Fruit fly (Drosophila melanogaster) whole organism, embryonic: Measurements from ENCODE around the gene ebd2.
A peak's percentile ranks its signal among the peaks of the same experiment; 100 is the strongest.

Experiments used
- Abd-B ChIP-seq: fragments of 200-800 bp; sonication (Bioruptor generic); optimal IDR thresholded peaks from 2 replicates; lab custom pipeline; 2018; ENCODE audit warnings: missing biosample characterization, mild to moderate bottlenecking, missing genetic modification characterization, moderate library complexity
- C15 ChIP-seq: fragments of 200-800 bp; sonication (Bioruptor generic); IDR thresholded peaks from 3 replicates; pipeline ENCODE4 v1.3.6; 2022; ENCODE audit warnings: missing biosample characterization, missing genetic modification characterization
- CG1024 ChIP-seq: fragments of 200-800 bp; sonication (Bioruptor generic); IDR thresholded peaks from 2 replicates; pipeline ENCODE4 v1.3.6; 2022; ENCODE audit warnings: missing biosample characterization, missing genetic modification characterization
- CG10267 ChIP-seq: fragments of 200-800 bp; sonication (Bioruptor generic); optimal IDR thresholded peaks from 2 replicates; lab custom pipeline; 2018; ENCODE audit warnings: missing biosample characterization, mild to moderate bottlenecking, missing genetic modification characterization, moderate library complexity
- CG11504 ChIP-seq: fragments of 200-800 bp; sonication (Bioruptor generic); optimal IDR thresholded peaks from 3 replicates; lab custom pipeline; 2019; ENCODE audit warnings: missing biosample characterization, mild to moderate bottlenecking, missing genetic modification characterization, moderate library complexity
- CG12071 ChIP-seq: fragments of 200-800 bp; sonication (Bioruptor generic); optimal IDR thresholded peaks from 3 replicates; lab custom pipeline; 2018; ENCODE audit warnings: missing biosample characterization, mild to moderate bottlenecking, missing genetic modification characterization
- CG12769 ChIP-seq: fragments of 200-800 bp; sonication (Bioruptor generic); optimal IDR thresholded peaks from 2 replicates; lab custom pipeline; 2019; ENCODE audit warnings: missing biosample characterization, mild to moderate bottlenecking, missing genetic modification characterization, moderate library complexity
- CG14667 ChIP-seq: fragments of 200-800 bp; sonication (Bioruptor generic); IDR thresholded peaks from 2 replicates; pipeline ENCODE4 v1.3.6; 2022; ENCODE audit warnings: missing biosample characterization, missing genetic modification characterization
- CG14965 ChIP-seq: fragments of 200-800 bp; sonication (Bioruptor generic); optimal IDR thresholded peaks from 2 replicates; lab custom pipeline; 2016; ENCODE audit warnings: missing biosample characterization, missing genetic modification characterization, borderline replicate concordance
- CG1602 ChIP-seq: fragments of 200-800 bp; sonication (Bioruptor generic); optimal IDR thresholded peaks from 3 replicates; lab custom pipeline; 2016; ENCODE audit warnings: missing biosample characterization, missing genetic modification characterization
- CG16863 ChIP-seq: fragments of 200-800 bp; sonication (Bioruptor generic); optimal IDR thresholded peaks from 3 replicates; lab custom pipeline; 2016; ENCODE audit warnings: missing biosample characterization, missing genetic modification characterization
- CG17361 ChIP-seq: fragments of 200-800 bp; sonication (Bioruptor generic); IDR thresholded peaks from 3 replicates; pipeline ENCODE4 v1.3.6; 2022; ENCODE audit warnings: missing biosample characterization, missing genetic modification characterization
- CG17612 ChIP-seq: fragments of 200-800 bp; sonication (Bioruptor generic); IDR thresholded peaks from 2 replicates; pipeline ENCODE4 v1.3.6; 2022; ENCODE audit warnings: missing biosample characterization, missing genetic modification characterization
- CG2712 ChIP-seq: fragments of 200-800 bp; optimal IDR thresholded peaks from 3 replicates; lab custom pipeline; 2019; ENCODE audit warnings: missing biosample characterization, mild to moderate bottlenecking, missing genetic modification characterization, moderate library complexity
- CG30020 ChIP-seq: fragments of 200-800 bp; optimal IDR thresholded peaks from 2 replicates; lab custom pipeline; 2019; ENCODE audit warnings: missing biosample characterization, mild to moderate bottlenecking, missing genetic modification characterization, moderate library complexity
- CG30431 ChIP-seq: fragments of 200-800 bp; sonication (Bioruptor generic); optimal IDR thresholded peaks from 2 replicates; lab custom pipeline; 2017; ENCODE audit warnings: missing biosample characterization, missing genetic modification characterization
- CG3407 ChIP-seq: fragments of 200-800 bp; sonication (Bioruptor generic); optimal IDR thresholded peaks from 2 replicates; lab custom pipeline; 2018; ENCODE audit warnings: missing biosample characterization, mild to moderate bottlenecking, missing genetic modification characterization
- CG3726 ChIP-seq: fragments of 200-800 bp; sonication (Bioruptor generic); IDR thresholded peaks from 3 replicates; pipeline ENCODE4, ENCODE4 v1.3.6; 2022; ENCODE audit warnings: missing biosample characterization, missing genetic modification characterization
- CG3838 ChIP-seq: fragments of 200-800 bp; sonication (Bioruptor generic); optimal IDR thresholded peaks from 3 replicates; lab custom pipeline; 2016; ENCODE audit warnings: missing biosample characterization, missing genetic modification characterization
- CG4424 ChIP-seq: fragments of 200-800 bp; sonication (Bioruptor generic); optimal IDR thresholded peaks from 3 replicates; lab custom pipeline; 2016; ENCODE audit warnings: missing biosample characterization, missing genetic modification characterization
- CG8944 ChIP-seq: fragments of 200-800 bp; sonication (Bioruptor generic); optimal IDR thresholded peaks from 3 replicates; lab custom pipeline; 2016; ENCODE audit warnings: missing biosample characterization, missing genetic modification characterization
- CG9817 ChIP-seq: fragments of 200-800 bp; sonication (Bioruptor generic); optimal IDR thresholded peaks from 2 replicates; lab custom pipeline; 2018; ENCODE audit warnings: missing biosample characterization, mild to moderate bottlenecking, missing genetic modification characterization, moderate library complexity
- CTCF ChIP-seq: fragments of 200-800 bp; sonication (Bioruptor generic); optimal IDR thresholded peaks from 2 replicates; lab custom pipeline; 2017; ENCODE audit warnings: missing biosample characterization, mild to moderate bottlenecking, missing genetic modification characterization, moderate library complexity
- Camta ChIP-seq: fragments of 200-800 bp; sonication (Bioruptor generic); optimal IDR thresholded peaks from 2 replicates; lab custom pipeline; 2016; ENCODE audit warnings: missing biosample characterization, missing genetic modification characterization
- D19B ChIP-seq: fragments of 200-800 bp; sonication (Bioruptor generic); optimal IDR thresholded peaks from 2 replicates; lab custom pipeline; 2017; ENCODE audit warnings: missing biosample characterization, mild to moderate bottlenecking, missing genetic modification characterization
- Deaf1 ChIP-seq: fragments of 200-800 bp; optimal IDR thresholded peaks from 3 replicates; lab custom pipeline; 2019; ENCODE audit warnings: missing biosample characterization, mild to moderate bottlenecking, missing genetic modification characterization, moderate library complexity
- Drgx ChIP-seq: fragments of 200-800 bp; sonication (Bioruptor generic); IDR thresholded peaks from 2 replicates; pipeline ENCODE4 v1.3.6; 2022; ENCODE audit warnings: missing biosample characterization, missing genetic modification characterization
- Elba2 ChIP-seq: fragments of 200-800 bp; sonication (Bioruptor generic); optimal IDR thresholded peaks from 3 replicates; lab custom pipeline; 2016; ENCODE audit warnings: missing biosample characterization, missing genetic modification characterization
- HLH3B ChIP-seq: fragments of 200-800 bp; sonication (Bioruptor generic); IDR thresholded peaks from 2 replicates; pipeline ENCODE4 v1.3.6; 2022; ENCODE audit warnings: missing biosample characterization, missing genetic modification characterization
- Hr39 ChIP-seq: fragments of >200 bp; optimal IDR thresholded peaks from 2 replicates; lab custom pipeline; 2017
- Hr78 ChIP-seq, 2 experiments: fragments of 200-800 bp in 1 of 2; fragments of >200 bp in 1 of 2; sonication (Bioruptor generic) in 1 of 2; optimal IDR thresholded peaks; 2 replicates each; lab custom pipeline; 2017 to 2019; ENCODE audit warnings: missing biosample characterization in 2 of 2, missing genetic modification characterization in 2 of 2, mild to moderate bottlenecking in 1 of 2, moderate library complexity in 1 of 2
- Lim3 ChIP-seq: fragments of 200-800 bp; sonication (Bioruptor generic); IDR thresholded peaks from 2 replicates; pipeline ENCODE4 v1.3.6; 2022; ENCODE audit warnings: missing biosample characterization, missing genetic modification characterization
- Lpt ChIP-seq: fragments of >200 bp; optimal IDR thresholded peaks from 2 replicates; lab custom pipeline; 2018; ENCODE audit warnings: missing biosample characterization, missing genetic modification characterization
- Meics ChIP-seq: fragments of 200-800 bp; sonication (Bioruptor generic); optimal IDR thresholded peaks from 2 replicates; lab custom pipeline; 2017; ENCODE audit warnings: missing biosample characterization, mild to moderate bottlenecking, missing genetic modification characterization
- Mrtf ChIP-seq: fragments of 200-800 bp; sonication (Bioruptor generic); IDR thresholded peaks from 3 replicates; pipeline ENCODE4 v1.3.6; 2022; ENCODE audit warnings: missing biosample characterization, missing genetic modification characterization
- btn ChIP-seq: fragments of 200-800 bp; sonication (Bioruptor generic); optimal IDR thresholded peaks from 2 replicates; lab custom pipeline; 2016; ENCODE audit warnings: missing biosample characterization, missing genetic modification characterization
- ci ChIP-seq: fragments of 200-800 bp; sonication (Bioruptor generic); IDR thresholded peaks from 3 replicates; pipeline ENCODE4 v1.3.6; 2022; ENCODE audit warnings: missing biosample characterization, missing genetic modification characterization
- fd3F ChIP-seq: fragments of 200-800 bp; sonication (Bioruptor generic); optimal IDR thresholded peaks from 2 replicates; lab custom pipeline; 2018; ENCODE audit warnings: missing biosample characterization, mild to moderate bottlenecking, missing genetic modification characterization, moderate library complexity
- gem ChIP-seq: fragments of 200-800 bp; sonication (Bioruptor generic); optimal IDR thresholded peaks from 2 replicates; lab custom pipeline; 2019; ENCODE audit warnings: missing biosample characterization, mild to moderate bottlenecking, missing genetic modification characterization, moderate library complexity
- knrl ChIP-seq: fragments of 200-800 bp; sonication (Bioruptor generic); IDR thresholded peaks from 3 replicates; pipeline ENCODE4 v1.3.6; 2022; ENCODE audit warnings: missing biosample characterization, missing genetic modification characterization; ENCODE audit not compliant: partially characterized antibody
- lov ChIP-seq, 2 experiments: fragments of 200-800 bp in 1 of 2; fragments of >200 bp in 1 of 2; sonication (Bioruptor generic) in 1 of 2; IDR thresholded peaks in 1 of 2; optimal IDR thresholded peaks in 1 of 2; 2 replicates in 1 of 2; 3 replicates in 1 of 2; pipeline versions ENCODE4 v1.3.6 to Lab custom; 2017 to 2022; ENCODE audit warnings: missing biosample characterization in 1 of 2, missing genetic modification characterization in 1 of 2
- peb ChIP-seq: fragments of 200-800 bp; sonication (Bioruptor generic); IDR thresholded peaks from 2 replicates; pipeline ENCODE4 v1.3.6; 2022; ENCODE audit warnings: missing biosample characterization, missing genetic modification characterization
- pzg ChIP-seq: fragments of 200-800 bp; sonication (Bioruptor generic); optimal IDR thresholded peaks from 3 replicates; lab custom pipeline; 2018; ENCODE audit warnings: missing biosample characterization, mild to moderate bottlenecking, missing genetic modification characterization, moderate library complexity
- scrt ChIP-seq: fragments of 200-800 bp; sonication (Bioruptor generic); optimal IDR thresholded peaks from 2 replicates; lab custom pipeline; 2018; ENCODE audit warnings: missing biosample characterization, mild to moderate bottlenecking, missing genetic modification characterization, moderate library complexity
- shn ChIP-seq: fragments of 200-800 bp; sonication (Bioruptor generic); optimal IDR thresholded peaks from 3 replicates; lab custom pipeline; 2016; ENCODE audit warnings: missing biosample characterization, missing genetic modification characterization
- trem ChIP-seq: fragments of 200-800 bp; optimal IDR thresholded peaks from 3 replicates; lab custom pipeline; 2019; ENCODE audit warnings: missing biosample characterization, mild to moderate bottlenecking, missing genetic modification characterization, moderate library complexity
- usp ChIP-seq: fragments of >200 bp; optimal IDR thresholded peaks from 2 replicates; lab custom pipeline; 2017; ENCODE audit warnings: missing biosample characterization, missing genetic modification characterization
- vvl ChIP-seq: fragments of 200-800 bp; sonication (Bioruptor generic); IDR thresholded peaks from 2 replicates; pipeline ENCODE4 v1.3.6; 2022; ENCODE audit warnings: missing biosample characterization, missing genetic modification characterization
- wek ChIP-seq: fragments of 200-800 bp; sonication (Bioruptor generic); optimal IDR thresholded peaks from 3 replicates; lab custom pipeline; 2018; ENCODE audit warnings: missing biosample characterization, mild to moderate bottlenecking, missing genetic modification characterization, moderate library complexity
- zfh2 ChIP-seq: fragments of 200-800 bp; sonication (Bioruptor generic); optimal IDR thresholded peaks from 2 replicates; lab custom pipeline; 2016; ENCODE audit warnings: missing biosample characterization, missing genetic modification characterization

Gene ebd2

DNA sequence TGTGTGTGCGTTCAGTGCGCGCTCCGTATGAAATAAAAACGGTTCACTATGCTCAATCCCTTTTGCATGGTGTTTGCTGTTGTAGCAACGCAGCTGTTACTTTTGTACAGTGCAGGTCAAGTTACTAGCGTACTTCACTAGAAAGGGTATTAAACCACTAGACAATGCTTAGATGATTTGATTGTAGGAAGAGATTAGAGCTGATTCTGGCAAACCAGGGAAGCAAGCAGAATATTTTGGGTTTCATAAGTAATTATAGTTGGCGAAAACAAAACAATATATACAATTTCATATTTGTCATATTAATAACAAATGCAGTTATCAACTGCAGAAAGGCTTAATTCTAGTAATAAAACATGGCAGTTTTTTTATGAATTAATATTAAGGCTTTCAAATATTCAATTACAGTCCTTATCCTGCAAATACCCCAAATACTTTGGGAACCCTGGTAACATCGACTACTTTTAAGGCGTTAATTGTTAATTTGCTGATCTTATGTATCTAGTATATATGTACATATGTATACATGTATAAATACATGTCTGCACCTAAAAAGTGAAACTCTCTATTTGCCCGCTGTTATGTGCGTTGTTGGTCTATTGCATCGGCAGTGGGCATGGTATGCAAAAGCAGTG is 1.8 kb downstream of the ebd2 start (continued):
- TF ChIP-seq knrl (GFP tag; lab: Robert Waterston, UW), result no peak
- no peak for TF ChIP-seq scrt (GFP tag; lab: Kevin White, UChicago)
- TF ChIP-seq pzg (GFP tag; lab: Kevin White, UChicago), result no peak
- TF ChIP-seq CTCF, result no peak
- no peak for TF ChIP-seq CG12769 (tag; lab: Kevin White, UChicago)
- TF ChIP-seq zfh2 (GFP tag; lab: Kevin White, UChicago), result no peak
- no peak for TF ChIP-seq peb (GFP tag; lab: Robert Waterston, UW)
- no peak for TF ChIP-seq C15 (GFP tag; lab: Robert Waterston, UW)
- TF ChIP-seq usp (GFP tag; lab: Kevin White, UChicago), result no peak
- TF ChIP-seq shn, result peak; percentile 21
- TF ChIP-seq Abd-B (GFP tag; lab: Kevin White, UChicago), result peak; percentile 4
- no peak for TF ChIP-seq Hr78 (GFP tag; optimal IDR thresholded peaks at IDR 0.05; lab: Kevin White, UChicago)
- TF ChIP-seq Deaf1 (tag; lab: Kevin White, UChicago), result no peak
- peak; percentile 47 for TF ChIP-seq CG10267
- TF ChIP-seq CG17612 (GFP tag; lab: Robert Waterston, UW), result no peak
- no peak for TF ChIP-seq CG1024 (GFP tag; lab: Robert Waterston, UW)
- TF ChIP-seq trem (tag; lab: Kevin White, UChicago), result peak; percentile 7
- no peak for TF ChIP-seq wek
- no peak for TF ChIP-seq btn (GFP tag; lab: Kevin White, UChicago)
- TF ChIP-seq CG12071 (GFP tag; lab: Kevin White, UChicago), result peak; percentile 24
- TF ChIP-seq CG3407, result peak; percentile 8
- TF ChIP-seq CG14965 (GFP tag; lab: Kevin White, UChicago), result no peak
- TF ChIP-seq Lim3 (GFP tag; lab: Robert Waterston, UW), result no peak
- peak; percentile 25; the same call in 1 of the 2 replicates for TF ChIP-seq CG14667 (GFP tag; lab: Robert Waterston, UW)
- TF ChIP-seq CG3838 (GFP tag; lab: Kevin White, UChicago), result no peak
- peak; percentile 72 for TF ChIP-seq CG17361 (GFP tag; lab: Robert Waterston, UW)
- TF ChIP-seq Meics (GFP tag; lab: Kevin White, UChicago), result peak; percentile 46
- TF ChIP-seq CG2712 (tag; lab: Kevin White, UChicago), result peak; percentile 34
- 0 out of 3 replicates have a peak, but pooled peaks have one; percentile 46 for TF ChIP-seq CG3726 (GFP tag; lab: Robert Waterston, UW)
- peak; percentile 4 for TF ChIP-seq CG9817 (tag; lab: Kevin White, UChicago)
- no peak for TF ChIP-seq Lpt
- TF ChIP-seq D19B (GFP tag; lab: Kevin White, UChicago), result no peak
- TF ChIP-seq Hr39 (lab: Kevin White, UChicago), result no peak
- peak; percentile 43 for TF ChIP-seq CG16863
- no peak for TF ChIP-seq Elba2 (GFP tag; lab: Kevin White, UChicago)
- TF ChIP-seq fd3F (GFP tag; lab: Kevin White, UChicago), result no peak
- TF ChIP-seq CG1602 (GFP tag; lab: Kevin White, UChicago), result peak; percentile 36
- TF ChIP-seq vvl (GFP tag; lab: Robert Waterston, UW), result peak; percentile 52; the same call in 1 of the 2 replicates
- no peak for TF ChIP-seq CG30020 (tag; lab: Kevin White, UChicago)
- TF ChIP-seq Camta (GFP tag; lab: Kevin White, UChicago), result peak; percentile 45
- no peak for TF ChIP-seq Mrtf
- TF ChIP-seq CG4424 (GFP tag; lab: Kevin White, UChicago), result peak; percentile 64
- peak; percentile 59; the same call in 2 of the 3 replicates for TF ChIP-seq ci
- TF ChIP-seq lov (optimal IDR thresholded peaks at IDR 0.05; lab: Kevin White, UChicago), result no peak
- 0 out of 3 replicates have a peak, but pooled peaks have one; percentile 53 for TF ChIP-seq lov (GFP tag; IDR thresholded peaks at IDR 0.05; lab: Robert Waterston, UW)
- TF ChIP-seq CG8944, result peak; percentile 32
- peak; percentile 53 for TF ChIP-seq CG30431 (GFP tag; lab: Kevin White, UChicago)
- TF ChIP-seq gem (tag; lab: Kevin White, UChicago), result peak; percentile 32
- peak; percentile 45; the same call in 1 of the 2 replicates for TF ChIP-seq Drgx (GFP tag; lab: Robert Waterston, UW)
- TF ChIP-seq CG11504 (tag; lab: Kevin White, UChicago), result peak; percentile 78
- peak; percentile 59; the same call in 1 of the 2 replicates for TF ChIP-seq HLH3B (GFP tag; lab: Robert Waterston, UW)
